Fruit fly (Drosophila melanogaster): Measurements from ENCODE around the gene Elys.
A peak's percentile ranks its signal among the peaks of the same experiment; 100 is the strongest.

DNA sequence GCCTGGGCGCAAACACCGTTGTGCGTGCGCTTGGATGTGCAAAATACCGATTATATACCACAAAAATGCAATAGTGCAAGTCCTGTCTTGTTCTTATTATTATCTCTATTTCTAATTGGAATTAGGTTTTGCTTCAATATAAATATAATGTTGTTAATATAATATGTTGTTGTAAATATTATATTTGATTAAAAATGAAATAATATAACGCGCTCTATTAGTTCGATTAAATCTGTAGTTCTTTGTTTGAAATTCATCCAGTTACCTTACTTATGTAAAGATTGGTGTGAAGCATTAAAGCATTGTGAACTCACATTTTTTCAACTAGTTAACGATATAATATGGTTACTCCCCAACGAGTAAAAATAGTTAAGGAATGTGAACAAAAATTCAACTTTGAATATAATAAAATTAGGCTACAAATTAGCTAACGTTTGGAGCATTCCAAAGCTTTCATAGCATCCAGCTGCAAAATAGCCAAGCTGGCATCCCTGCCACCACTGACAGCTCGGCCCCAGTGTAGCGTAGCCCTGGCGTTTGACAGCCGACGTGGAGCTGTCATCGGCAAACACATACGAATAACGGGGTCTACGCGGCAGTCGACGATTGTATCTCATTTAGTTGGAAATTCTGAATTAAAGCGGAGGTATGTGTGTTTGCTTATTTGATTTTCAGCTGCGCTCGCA, 9.1 kb upstream of the Elys start, which contains the start of the genes CG12237 and Sec61gamma:
- TF ChIP-seq achi (GFP tag; optimal IDR thresholded peaks at IDR 0.05) (peak; percentile 100), CG10669 (GFP tag; optimal IDR thresholded peaks at IDR 0.05) (no peak), Eip78C (GFP tag) (peak; percentile 68), CG6276 (GFP tag; optimal IDR thresholded peaks at IDR 0.05) (no peak), topi (GFP tag; optimal IDR thresholded peaks at IDR 0.05) (no peak), CG34406 (GFP tag; optimal IDR thresholded peaks at IDR 0.05) (no peak), svp (GFP tag) (no peak)
